Worm (Caenorhabditis elegans) whole organism, L2 larva: Measurements from ENCODE around the gene cnnm-5.
A peak's percentile ranks its signal among the peaks of the same experiment; 100 is the strongest.

ENCODE experiments used
- C34F6.9 ChIP-seq: fragments of 150-350 bp; optimal IDR thresholded peaks from 2 replicates; lab custom pipeline; 2014; ENCODE audit warnings: missing biosample characterization, missing genetic modification characterization
- F13H6.1 ChIP-seq: sonication (generic microtip); optimal IDR thresholded peaks from 2 replicates; lab custom pipeline; 2016; ENCODE audit warnings: missing genetic modification characterization, missing compliant biosample characterization
- R02D3.7 ChIP-seq: fragments of 150-350 bp; optimal IDR thresholded peaks from 2 replicates; lab custom pipeline; 2014; ENCODE audit warnings: missing biosample characterization, missing genetic modification characterization
- Y55F3AM.14 ChIP-seq: fragments of 200-800 bp; sonication (Bioruptor generic); optimal IDR thresholded peaks from 2 replicates; lab custom pipeline; 2018; ENCODE audit warnings: mild to moderate bottlenecking, missing genetic modification characterization, missing compliant biosample characterization
- ZK546.5 ChIP-seq: sonication (generic microtip); optimal IDR thresholded peaks from 2 replicates; lab custom pipeline; 2017; ENCODE audit warnings: missing biosample characterization, missing genetic modification characterization
- alr-1 ChIP-seq: fragments of 150-350 bp; optimal IDR thresholded peaks from 2 replicates; lab custom pipeline; 2014; ENCODE audit warnings: missing biosample characterization, missing genetic modification characterization
- aly-2 ChIP-seq: fragments of 150-350 bp; optimal IDR thresholded peaks from 2 replicates; lab custom pipeline; 2014; ENCODE audit warnings: missing biosample characterization, missing genetic modification characterization
- ama-1 ChIP-seq: fragments of 150-350 bp; optimal IDR thresholded peaks from 2 replicates; lab custom pipeline; 2018; ENCODE audit warnings: inconsistent platforms
- blmp-1 ChIP-seq: sonication (generic microtip); optimal IDR thresholded peaks from 2 replicates; lab custom pipeline; 2017; ENCODE audit warnings: missing genetic modification characterization, mild to moderate bottlenecking, missing compliant biosample characterization, antibody characterized with exemption, moderate library complexity; ENCODE audit not compliant: insufficient read depth
- ceh-16 ChIP-seq: fragments of 150-350 bp; optimal IDR thresholded peaks from 2 replicates; lab custom pipeline; 2014; ENCODE audit warnings: missing biosample characterization, missing genetic modification characterization
- ceh-82 ChIP-seq: fragments of 150-350 bp; optimal IDR thresholded peaks from 2 replicates; lab custom pipeline; 2014; ENCODE audit warnings: missing biosample characterization, missing genetic modification characterization
- crh-2 ChIP-seq: sonication (generic microtip); optimal IDR thresholded peaks from 2 replicates; lab custom pipeline; 2017; ENCODE audit warnings: missing biosample characterization, missing genetic modification characterization
- dmd-4 ChIP-seq: sonication (generic microtip); optimal IDR thresholded peaks from 2 replicates; lab custom pipeline; 2017; ENCODE audit warnings: missing biosample characterization, missing genetic modification characterization
- egl-27 ChIP-seq: sonication (generic microtip); optimal IDR thresholded peaks from 3 replicates; lab custom pipeline; 2017; ENCODE audit warnings: missing biosample characterization, missing genetic modification reagents, missing genetic modification characterization
- elt-1 ChIP-seq: fragments of 150-350 bp; optimal IDR thresholded peaks from 2 replicates; lab custom pipeline; 2014; ENCODE audit warnings: missing biosample characterization, missing genetic modification characterization
- elt-3 ChIP-seq: sonication (generic microtip); optimal IDR thresholded peaks from 2 replicates; lab custom pipeline; 2017; ENCODE audit warnings: missing biosample characterization, missing genetic modification characterization
- fos-1 ChIP-seq: fragments of 150-350 bp; optimal IDR thresholded peaks from 2 replicates; lab custom pipeline; 2014; ENCODE audit warnings: missing biosample characterization, missing genetic modification characterization
- gmeb-1 ChIP-seq: fragments of 150-350 bp; optimal IDR thresholded peaks from 2 replicates; lab custom pipeline; 2014; ENCODE audit warnings: missing biosample characterization, missing genetic modification characterization
- lin-11 ChIP-seq: fragments of 150-350 bp; sonication (generic microtip); optimal IDR thresholded peaks from 2 replicates; lab custom pipeline; 2014; ENCODE audit warnings: missing biosample characterization, missing genetic modification characterization, inconsistent platforms, mixed read lengths
- lin-13 ChIP-seq: fragments of 150-350 bp; optimal IDR thresholded peaks from 2 replicates; lab custom pipeline; 2014; ENCODE audit warnings: missing biosample characterization, missing genetic modification reagents, missing genetic modification characterization
- lin-39 ChIP-seq: fragments of 150-350 bp; optimal IDR thresholded peaks from 2 replicates; lab custom pipeline; 2014; ENCODE audit warnings: missing biosample characterization, missing genetic modification reagents, missing genetic modification characterization
- lsy-2 ChIP-seq, 2 experiments: fragments of 150-350 bp in 1 of 2; sonication (generic microtip) in 1 of 2; optimal IDR thresholded peaks; 2 replicates each; lab custom pipeline; 2014 to 2017; ENCODE audit warnings: missing biosample characterization in 2 of 2, missing genetic modification characterization in 2 of 2
- mab-5 ChIP-seq: fragments of 150-350 bp; optimal IDR thresholded peaks from 2 replicates; lab custom pipeline; 2014; ENCODE audit warnings: missing biosample characterization, missing genetic modification characterization
- mbf-1 ChIP-seq: sonication (generic microtip); optimal IDR thresholded peaks from 2 replicates; lab custom pipeline; 2017; ENCODE audit warnings: missing biosample characterization, missing genetic modification characterization
- mdl-1 ChIP-seq, 2 experiments: fragments of 150-350 bp in 1 of 2; sonication (generic microtip) in 1 of 2; optimal IDR thresholded peaks; 2 replicates each; lab custom pipeline; 2017; ENCODE audit warnings: missing biosample characterization in 2 of 2, missing genetic modification characterization in 2 of 2
- nhr-10 ChIP-seq: sonication (generic microtip); optimal IDR thresholded peaks from 2 replicates; lab custom pipeline; 2017; ENCODE audit warnings: missing biosample characterization, missing genetic modification characterization
- nhr-11 ChIP-seq: fragments of 150-350 bp; optimal IDR thresholded peaks from 2 replicates; lab custom pipeline; 2014; ENCODE audit warnings: missing biosample characterization, missing genetic modification characterization
- nhr-12 ChIP-seq: fragments of 150-350 bp; optimal IDR thresholded peaks from 2 replicates; lab custom pipeline; 2014; ENCODE audit warnings: missing biosample characterization, missing genetic modification characterization
- nhr-129 ChIP-seq: fragments of 150-350 bp; optimal IDR thresholded peaks from 2 replicates; lab custom pipeline; 2014; ENCODE audit warnings: missing biosample characterization, missing genetic modification characterization
- nhr-21 ChIP-seq: fragments of 150-350 bp; optimal IDR thresholded peaks from 2 replicates; lab custom pipeline; 2014; ENCODE audit warnings: missing biosample characterization, missing genetic modification characterization
- nhr-23 ChIP-seq: fragments of 150-350 bp; optimal IDR thresholded peaks from 2 replicates; lab custom pipeline; 2014; ENCODE audit warnings: missing biosample characterization, missing genetic modification reagents, missing genetic modification characterization
- nhr-237 ChIP-seq: fragments of 150-350 bp; optimal IDR thresholded peaks from 2 replicates; lab custom pipeline; 2014; ENCODE audit warnings: missing biosample characterization, missing genetic modification characterization
- nhr-25 ChIP-seq: fragments of 150-350 bp; sonication (generic microtip); optimal IDR thresholded peaks from 3 replicates; lab custom pipeline; 2014; ENCODE audit warnings: missing biosample characterization, missing genetic modification characterization
- nhr-6 ChIP-seq: fragments of 150-350 bp; optimal IDR thresholded peaks from 2 replicates; lab custom pipeline; 2014; ENCODE audit warnings: missing biosample characterization, missing genetic modification characterization
- nhr-77 ChIP-seq: fragments of 150-350 bp; optimal IDR thresholded peaks from 2 replicates; lab custom pipeline; 2014; ENCODE audit warnings: missing biosample characterization, missing genetic modification characterization
- peb-1 ChIP-seq: fragments of 150-350 bp; optimal IDR thresholded peaks from 2 replicates; lab custom pipeline; 2014; ENCODE audit warnings: missing biosample characterization, missing genetic modification characterization
- sem-4 ChIP-seq: fragments of 150-350 bp; optimal IDR thresholded peaks from 2 replicates; lab custom pipeline; 2014; ENCODE audit warnings: missing biosample characterization, missing genetic modification reagents, missing genetic modification characterization
- skn-1 ChIP-seq: sonication (generic microtip); optimal IDR thresholded peaks from 2 replicates; lab custom pipeline; 2017; ENCODE audit warnings: missing biosample characterization, missing genetic modification characterization
- sma-3 ChIP-seq: sonication (generic microtip); optimal IDR thresholded peaks from 2 replicates; lab custom pipeline; 2016; ENCODE audit warnings: missing genetic modification reagents, missing genetic modification characterization, missing compliant biosample characterization
- sma-9 ChIP-seq, 2 experiments: fragments of 150-350 bp in 1 of 2; sonication (generic microtip) in 1 of 2; optimal IDR thresholded peaks; 2 replicates each; lab custom pipeline; 2014 to 2016; ENCODE audit warnings: missing genetic modification characterization in 2 of 2, mild to moderate bottlenecking in 1 of 2, missing biosample characterization in 1 of 2, missing compliant biosample characterization in 1 of 2, missing genetic modification reagents in 1 of 2, moderate library complexity in 1 of 2
- snpc-4 ChIP-seq: fragments of 150-350 bp; optimal IDR thresholded peaks from 2 replicates; lab custom pipeline; 2014; ENCODE audit warnings: missing biosample characterization, missing genetic modification characterization
- unc-39 ChIP-seq: fragments of 150-350 bp; optimal IDR thresholded peaks from 2 replicates; lab custom pipeline; 2014; ENCODE audit warnings: missing biosample characterization, missing genetic modification characterization
- unc-55 ChIP-seq: fragments of 150-350 bp; sonication (generic microtip); optimal IDR thresholded peaks from 3 replicates; lab custom pipeline; 2014; ENCODE audit warnings: missing biosample characterization, missing genetic modification reagents, missing genetic modification characterization
- unc-62 ChIP-seq: fragments of 150-350 bp; optimal IDR thresholded peaks from 2 replicates; lab custom pipeline; 2014; ENCODE audit warnings: missing biosample characterization, missing genetic modification reagents, missing genetic modification characterization
- zag-1 ChIP-seq: fragments of 150-350 bp; optimal IDR thresholded peaks from 2 replicates; lab custom pipeline; 2014; ENCODE audit warnings: missing biosample characterization, missing genetic modification characterization
- ztf-1 ChIP-seq: fragments of 200-800 bp; sonication (Bioruptor generic); conservative IDR thresholded peaks from 2 replicates; pipeline ENCODE4 v1.3.6; 2022; ENCODE audit warnings: missing genetic modification characterization, missing compliant biosample characterization
- ztf-11 ChIP-seq: sonication (generic microtip); optimal IDR thresholded peaks from 2 replicates; lab custom pipeline; 2017; ENCODE audit warnings: missing biosample characterization, missing genetic modification characterization
- ztf-4 ChIP-seq: fragments of 150-350 bp; optimal IDR thresholded peaks from 2 replicates; lab custom pipeline; 2014; ENCODE audit warnings: missing biosample characterization, missing genetic modification characterization

The cnnm-5 gene

ce11 chrIII:3867937-3868929 is 39.2 kb upstream of the cnnm-5 start:
- no peak for TF ChIP-seq fos-1 (tag; lab: Kevin White, UChicago)

ce11 chrIII:3867378-3867904 is 38.4 kb upstream of the cnnm-5 start, which contains the start of gene rpl-3:
TSS of gene rpl-3 (plus strand) at chrIII:3867854.
- peak; percentile 100 for TF ChIP-seq sem-4 (tag; lab: Kevin White, UChicago)
- peak; percentile 99 for TF ChIP-seq nhr-129 (tag; lab: Kevin White, UChicago)
- TF ChIP-seq nhr-11 (tag; lab: Kevin White, UChicago), result peak; percentile 93
- TF ChIP-seq lsy-2 (tag; optimal IDR thresholded peaks at IDR 0.05; lab: Kevin White, UChicago), result peak; percentile 100
- TF ChIP-seq peb-1 (tag; lab: Kevin White, UChicago), result no peak
- TF ChIP-seq ztf-4 (tag; lab: Kevin White, UChicago), result peak; percentile 100
- TF ChIP-seq mbf-1 (tag; lab: Kevin White, UChicago), result peak; percentile 72
- peak; percentile 90 for TF ChIP-seq R02D3.7 (tag; lab: Kevin White, UChicago)
- TF ChIP-seq unc-55 (GFP tag; lab: Kevin White, UChicago), result peak; percentile 100
- TF ChIP-seq elt-3 (tag; lab: Kevin White, UChicago), result peak; percentile 82
- TF ChIP-seq sma-9 (GFP tag; optimal IDR thresholded peaks at IDR 0.05; lab: Kevin White, UChicago), result peak; percentile 100
- TF ChIP-seq sma-9 (tag; optimal IDR thresholded peaks at IDR 0.05; lab: Kevin White, UChicago), result no peak
- peak; percentile 100 for TF ChIP-seq Y55F3AM.14 (GFP tag; lab: Kevin White, UChicago)
- TF ChIP-seq ceh-82 (tag; lab: Kevin White, UChicago), result peak; percentile 100
- peak; percentile 92 to 98 for TF ChIP-seq mdl-1 (tag; optimal IDR thresholded peaks at IDR 0.05; lab: Kevin White, UChicago)
- peak; percentile 100 for TF ChIP-seq lin-13 (GFP tag; lab: Kevin White, UChicago)
- TF ChIP-seq sma-3 (GFP tag; lab: Kevin White, UChicago), result peak; percentile 100
- peak; percentile 99 for TF ChIP-seq mab-5 (tag; lab: Kevin White, UChicago)
- TF ChIP-seq nhr-23 (tag; lab: Kevin White, UChicago), result peak; percentile 82
- peak; percentile 96 for TF ChIP-seq skn-1 (tag; lab: Kevin White, UChicago)
- TF ChIP-seq dmd-4 (tag; lab: Kevin White, UChicago), result peak; percentile 84
- no peak for TF ChIP-seq alr-1 (tag; lab: Kevin White, UChicago)
- TF ChIP-seq lin-39 (tag; lab: Kevin White, UChicago), result peak; percentile 86
- TF ChIP-seq nhr-237 (tag; lab: Kevin White, UChicago), result peak; percentile 97
- peak; percentile 99 for TF ChIP-seq blmp-1 (tag; lab: Kevin White, UChicago)
- TF ChIP-seq snpc-4, result peak; percentile 96
- TF ChIP-seq nhr-10 (tag; lab: Kevin White, UChicago), result peak; percentile 100
- TF ChIP-seq gmeb-1 (tag; lab: Kevin White, UChicago), result peak; percentile 100
- TF ChIP-seq nhr-25, result peak; percentile 100
- TF ChIP-seq C34F6.9 (tag; lab: Kevin White, UChicago), result peak; percentile 100
- peak; percentile 94 for TF ChIP-seq ama-1
- TF ChIP-seq fos-1 (tag; lab: Kevin White, UChicago), result peak; percentile 100
- peak; percentile 100 for TF ChIP-seq zag-1
- TF ChIP-seq ztf-1 (GFP tag; lab: Robert Waterston, UW), result peak; percentile 100
- peak; percentile 98 for TF ChIP-seq unc-39
- TF ChIP-seq ztf-11 (tag; lab: Kevin White, UChicago), result peak; percentile 86
- TF ChIP-seq nhr-12 (tag; lab: Kevin White, UChicago), result peak; percentile 86
- peak; percentile 100 for TF ChIP-seq F13H6.1 (tag; lab: Kevin White, UChicago)
- peak; percentile 100 for TF ChIP-seq ceh-16 (tag; lab: Kevin White, UChicago)
- TF ChIP-seq unc-62 (GFP tag; lab: Kevin White, UChicago), result peak; percentile 99
- TF ChIP-seq crh-2, result peak; percentile 100
- TF ChIP-seq aly-2 (tag; lab: Kevin White, UChicago), result peak; percentile 83
- TF ChIP-seq nhr-6, result peak; percentile 100
- peak; percentile 95 for TF ChIP-seq ZK546.5
- TF ChIP-seq nhr-77 (tag; lab: Kevin White, UChicago), result peak; percentile 99
- TF ChIP-seq lin-11 (tag; lab: Kevin White, UChicago), result peak; percentile 100
- TF ChIP-seq elt-1, result peak; percentile 83
- peak; percentile 100 for TF ChIP-seq nhr-21 (tag; lab: Kevin White, UChicago)
- TF ChIP-seq egl-27 (tag; lab: Kevin White, UChicago), result peak; percentile 100
- TF ChIP-seq, all 48 proteins: peak for 46
